Worm (Caenorhabditis elegans) whole organism, L4/young adult: ENCODE data around the gene enol-1.

Source experiments
- W03F9.2 ChIP-seq: fragments of 150-350 bp; optimal IDR thresholded peaks from 2 replicates; lab custom pipeline; 2014; ENCODE audit warnings: missing biosample characterization, missing genetic modification characterization
- dao-5 ChIP-seq: sonication (generic microtip); optimal IDR thresholded peaks from 2 replicates; lab custom pipeline; 2016; ENCODE audit warnings: missing genotype, missing genetic modification characterization, moderate library complexity, missing compliant biosample characterization
- him-1 ChIP-seq: sonication (generic microtip); optimal IDR thresholded peaks from 2 replicates; lab custom pipeline; 2016; ENCODE audit warnings: missing genotype, missing genetic modification reagents, missing genetic modification characterization, missing compliant biosample characterization

DNA sequence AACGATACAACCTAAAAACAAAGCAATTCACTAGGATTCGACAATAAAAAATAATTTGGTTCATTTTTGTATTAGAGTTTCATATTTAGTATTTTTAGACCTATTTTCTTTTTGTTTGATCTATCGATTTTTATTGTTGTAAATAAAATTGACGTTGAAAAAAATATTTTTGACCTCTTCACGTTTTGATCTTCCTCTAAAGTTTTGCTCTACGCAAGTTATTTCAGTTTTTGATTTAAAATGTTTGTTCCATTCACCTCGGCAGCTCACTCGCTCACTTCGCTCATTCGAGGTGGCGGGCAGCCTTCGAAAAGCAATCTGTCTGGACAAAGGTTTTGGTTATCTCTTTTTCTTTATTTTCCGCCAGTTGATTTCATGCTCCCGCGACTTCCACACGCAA is at the start of gene enol-1:
- TF ChIP-seq him-1 (tag; lab: Kevin White, UChicago) (no peak), W03F9.2 (tag; lab: Kevin White, UChicago) (no peak), dao-5 (tag; lab: Kevin White, UChicago) (no peak)
